Fruit fly (Drosophila melanogaster) whole organism, embryonic: Measurements from ENCODE around the gene CG33307.
A peak's percentile ranks its signal among the peaks of the same experiment; 100 is the strongest.

ENCODE experiments used
- ATbp ChIP-seq: fragments of 200-800 bp; sonication (Bioruptor generic); optimal IDR thresholded peaks from 2 replicates; lab custom pipeline; 2017; ENCODE audit warnings: missing biosample characterization, mild to moderate bottlenecking, missing genetic modification characterization, missing genetic modification reagents
- Bdp1 ChIP-seq: fragments of 200-800 bp; sonication (Bioruptor generic); optimal IDR thresholded peaks from 3 replicates; lab custom pipeline; 2016; ENCODE audit warnings: missing biosample characterization, missing genetic modification characterization
- CG11398 ChIP-seq: fragments of 200-800 bp; sonication (Bioruptor generic); optimal IDR thresholded peaks from 2 replicates; lab custom pipeline; 2016; ENCODE audit warnings: missing biosample characterization, missing genetic modification characterization
- CG12219 ChIP-seq: fragments of 200-800 bp; sonication (Bioruptor generic); optimal IDR thresholded peaks from 3 replicates; lab custom pipeline; 2018; ENCODE audit warnings: missing biosample characterization, mild to moderate bottlenecking, missing genetic modification characterization
- CG12391 ChIP-seq: fragments of 200-800 bp; sonication (Bioruptor generic); optimal IDR thresholded peaks from 3 replicates; lab custom pipeline; 2018; ENCODE audit warnings: missing biosample characterization, mild to moderate bottlenecking, missing genetic modification characterization, moderate library complexity
- CG12659 ChIP-seq: fragments of 200-800 bp; sonication (Bioruptor generic); optimal IDR thresholded peaks from 3 replicates; lab custom pipeline; 2017; ENCODE audit warnings: mild to moderate bottlenecking, missing biosample characterization, missing genetic modification reagents, missing genetic modification characterization
- CG12942 ChIP-seq: fragments of 200-800 bp; sonication (Bioruptor generic); optimal IDR thresholded peaks from 3 replicates; lab custom pipeline; 2016; ENCODE audit warnings: missing biosample characterization, missing genetic modification characterization
- CG13894 ChIP-seq: fragments of 200-800 bp; sonication (Bioruptor generic); optimal IDR thresholded peaks from 3 replicates; lab custom pipeline; 2018; ENCODE audit warnings: missing biosample characterization, mild to moderate bottlenecking, missing genetic modification characterization, moderate library complexity
- CG15269 ChIP-seq: fragments of 200-800 bp; sonication (Bioruptor generic); optimal IDR thresholded peaks from 2 replicates; lab custom pipeline; 2018; ENCODE audit warnings: missing biosample characterization, mild to moderate bottlenecking, missing genetic modification characterization, moderate library complexity
- CG17568 ChIP-seq: fragments of 200-800 bp; sonication (Bioruptor generic); optimal IDR thresholded peaks from 2 replicates; lab custom pipeline; 2018; ENCODE audit warnings: missing biosample characterization, mild to moderate bottlenecking, missing genetic modification characterization, moderate library complexity
- CG18619 ChIP-seq: fragments of 200-800 bp; sonication (Bioruptor generic); optimal IDR thresholded peaks from 3 replicates; lab custom pipeline; 2017; ENCODE audit warnings: missing biosample characterization, mild to moderate bottlenecking, missing genetic modification characterization
- CG30403 ChIP-seq: fragments of 200-800 bp; sonication (Bioruptor generic); optimal IDR thresholded peaks from 3 replicates; lab custom pipeline; 2016; ENCODE audit warnings: missing biosample characterization, missing genetic modification characterization
- CG3163 ChIP-seq: fragments of 200-800 bp; sonication (Bioruptor generic); optimal IDR thresholded peaks from 3 replicates; lab custom pipeline; 2016; ENCODE audit warnings: missing biosample characterization, missing genetic modification characterization
- CG32532 ChIP-seq: fragments of 200-800 bp; sonication (Bioruptor generic); IDR thresholded peaks from 2 replicates; pipeline ENCODE4 v1.3.6; 2022; ENCODE audit warnings: missing biosample characterization, missing genetic modification characterization
- CG3838 ChIP-seq: fragments of 200-800 bp; sonication (Bioruptor generic); optimal IDR thresholded peaks from 3 replicates; lab custom pipeline; 2016; ENCODE audit warnings: missing biosample characterization, missing genetic modification characterization
- CG42726 ChIP-seq: fragments of 200-800 bp; sonication (Bioruptor generic); IDR thresholded peaks from 2 replicates; pipeline ENCODE4 v1.3.6; 2022; ENCODE audit warnings: missing biosample characterization, missing genetic modification characterization; ENCODE audit not compliant: partially characterized antibody
- CG4820 ChIP-seq: fragments of 200-800 bp; sonication (Bioruptor generic); optimal IDR thresholded peaks from 3 replicates; lab custom pipeline; 2016; ENCODE audit warnings: missing biosample characterization, missing genetic modification characterization
- CG6791 ChIP-seq: fragments of 200-800 bp; sonication (Bioruptor generic); IDR thresholded peaks from 3 replicates; pipeline ENCODE4 v1.3.6; 2022; ENCODE audit warnings: missing biosample characterization, missing genetic modification characterization; ENCODE audit not compliant: partially characterized antibody
- CG9437 ChIP-seq: fragments of 200-800 bp; sonication (Bioruptor generic); optimal IDR thresholded peaks from 2 replicates; lab custom pipeline; 2018; ENCODE audit warnings: missing biosample characterization, mild to moderate bottlenecking, missing genetic modification characterization
- Camta ChIP-seq: fragments of 200-800 bp; sonication (Bioruptor generic); optimal IDR thresholded peaks from 2 replicates; lab custom pipeline; 2016; ENCODE audit warnings: missing biosample characterization, missing genetic modification characterization
- CoRest ChIP-seq: fragments of 200-800 bp; sonication (Bioruptor generic); optimal IDR thresholded peaks from 3 replicates; lab custom pipeline; 2018; ENCODE audit warnings: missing biosample characterization, mild to moderate bottlenecking, missing genetic modification characterization, moderate library complexity
- HHEX ChIP-seq: fragments of 200-800 bp; sonication (Bioruptor generic); optimal IDR thresholded peaks from 3 replicates; lab custom pipeline; 2017; ENCODE audit warnings: missing biosample characterization, mild to moderate bottlenecking, missing genetic modification characterization, missing genetic modification reagents
- HLH3B ChIP-seq: fragments of 200-800 bp; sonication (Bioruptor generic); IDR thresholded peaks from 2 replicates; pipeline ENCODE4 v1.3.6; 2022; ENCODE audit warnings: missing biosample characterization, missing genetic modification characterization
- HLHmδ ChIP-seq: fragments of 200-800 bp; sonication (Bioruptor generic); optimal IDR thresholded peaks from 2 replicates; lab custom pipeline; 2018; ENCODE audit warnings: missing biosample characterization, mild to moderate bottlenecking, missing genetic modification characterization, moderate library complexity
- Hand ChIP-seq: fragments of 200-800 bp; sonication (Bioruptor generic); optimal IDR thresholded peaks from 2 replicates; lab custom pipeline; 2017; ENCODE audit warnings: mild to moderate bottlenecking, missing biosample characterization, missing genetic modification reagents, missing genetic modification characterization
- Mes4 ChIP-seq: fragments of 200-800 bp; sonication (Bioruptor generic); optimal IDR thresholded peaks from 2 replicates; lab custom pipeline; 2016; ENCODE audit warnings: missing biosample characterization, missing genetic modification characterization
- NC2α ChIP-seq: fragments of 200-800 bp; sonication (Bioruptor generic); optimal IDR thresholded peaks from 2 replicates; lab custom pipeline; 2016; ENCODE audit warnings: missing biosample characterization, missing genetic modification characterization
- NC2β ChIP-seq: fragments of 200-800 bp; sonication (Bioruptor generic); optimal IDR thresholded peaks from 2 replicates; lab custom pipeline; 2016; ENCODE audit warnings: missing biosample characterization, missing genetic modification characterization
- NFAT ChIP-seq: fragments of 200-800 bp; sonication (Bioruptor generic); IDR thresholded peaks from 2 replicates; pipeline ENCODE4 v1.3.6; 2022; ENCODE audit warnings: missing biosample characterization, missing genetic modification characterization
- Oli ChIP-seq: fragments of 200-800 bp; sonication (Bioruptor generic); optimal IDR thresholded peaks from 2 replicates; lab custom pipeline; 2018; ENCODE audit warnings: missing biosample characterization, mild to moderate bottlenecking, missing genetic modification characterization, moderate library complexity
- Sox100B ChIP-seq: fragments of 200-800 bp; sonication (Bioruptor generic); optimal IDR thresholded peaks from 3 replicates; lab custom pipeline; 2018; ENCODE audit warnings: missing biosample characterization, mild to moderate bottlenecking, missing genetic modification characterization
- Trl ChIP-seq, 3 experiments: fragments of >200 bp in 2 of 3; fragments of 200-800 bp in 1 of 3; sonication (Bioruptor generic) in 1 of 3; optimal IDR thresholded peaks; 2 replicates in 1 of 3; 3 replicates in 2 of 3; lab custom pipeline; 2016 to 2017; ENCODE audit warnings: missing biosample characterization in 1 of 3, missing genetic modification characterization in 1 of 3
- Vsx1 ChIP-seq: fragments of 200-800 bp; sonication (Bioruptor generic); optimal IDR thresholded peaks from 2 replicates; lab custom pipeline; 2017; ENCODE audit warnings: missing biosample characterization, mild to moderate bottlenecking, missing genetic modification characterization, missing genetic modification reagents
- abd-A ChIP-seq: fragments of 200-800 bp; sonication (Bioruptor generic); optimal IDR thresholded peaks from 3 replicates; lab custom pipeline; 2019; ENCODE audit warnings: missing biosample characterization, mild to moderate bottlenecking, missing genetic modification characterization, moderate library complexity
- chif ChIP-seq, 2 experiments: fragments of 200-800 bp; sonication (Bioruptor generic); optimal IDR thresholded peaks; 3 replicates each; lab custom pipeline; 2016; ENCODE audit warnings: missing biosample characterization in 2 of 2, missing genetic modification characterization in 2 of 2
- dmrt99B ChIP-seq: fragments of 200-800 bp; sonication (Bioruptor generic); optimal IDR thresholded peaks from 2 replicates; lab custom pipeline; 2018; ENCODE audit warnings: missing biosample characterization, mild to moderate bottlenecking, missing genetic modification characterization, moderate library complexity
- exex ChIP-seq: fragments of 200-800 bp; sonication (Bioruptor generic); optimal IDR thresholded peaks from 4 replicates; lab custom pipeline; 2018; ENCODE audit warnings: missing biosample characterization, mild to moderate bottlenecking, missing genetic modification characterization, moderate library complexity
- fd64A ChIP-seq: fragments of 200-800 bp; sonication (Bioruptor generic); optimal IDR thresholded peaks from 3 replicates; lab custom pipeline; 2018; ENCODE audit warnings: missing biosample characterization, mild to moderate bottlenecking, missing genetic modification characterization
- gem ChIP-seq: fragments of 200-800 bp; sonication (Bioruptor generic); optimal IDR thresholded peaks from 2 replicates; lab custom pipeline; 2019; ENCODE audit warnings: missing biosample characterization, mild to moderate bottlenecking, missing genetic modification characterization, moderate library complexity
- grn ChIP-seq: fragments of 200-800 bp; sonication (Bioruptor generic); optimal IDR thresholded peaks from 3 replicates; lab custom pipeline; 2017; ENCODE audit warnings: missing biosample characterization, missing genetic modification characterization
- hkb ChIP-seq, 2 experiments: fragments of 200-800 bp in 1 of 2; fragments of >200 bp in 1 of 2; sonication (Bioruptor generic) in 1 of 2; IDR thresholded peaks in 1 of 2; optimal IDR thresholded peaks in 1 of 2; 2 replicates each; pipeline versions ENCODE4 v1.3.6 to Lab custom; 2017 to 2022; ENCODE audit warnings: missing biosample characterization in 1 of 2, missing genetic modification characterization in 1 of 2
- mirr ChIP-seq: fragments of 200-800 bp; sonication (Bioruptor generic); optimal IDR thresholded peaks from 3 replicates; lab custom pipeline; 2018; ENCODE audit warnings: missing biosample characterization, mild to moderate bottlenecking, missing genetic modification characterization
- pan ChIP-seq, 4 experiments: fragments of >200 bp in 3 of 4; fragments of 200-800 bp in 1 of 4; sonication (Bioruptor generic) in 1 of 4; optimal IDR thresholded peaks in 3 of 4; IDR thresholded peaks in 1 of 4; 2 replicates each; pipeline versions ENCODE4 v1.3.6 to Lab custom; 2017 to 2022; ENCODE audit warnings: missing biosample characterization in 2 of 4, missing genetic modification characterization in 2 of 4, mixed read lengths in 1 of 4
- pita ChIP-seq: fragments of 200-800 bp; sonication (Bioruptor generic); optimal IDR thresholded peaks from 2 replicates; lab custom pipeline; 2017; ENCODE audit warnings: missing biosample characterization, mild to moderate bottlenecking, missing genetic modification characterization
- schlank ChIP-seq: fragments of 200-800 bp; sonication (Bioruptor generic); optimal IDR thresholded peaks from 2 replicates; lab custom pipeline; 2018; ENCODE audit warnings: missing biosample characterization, mild to moderate bottlenecking, missing genetic modification characterization
- sd ChIP-seq: fragments of 200-800 bp; sonication (Bioruptor generic); optimal IDR thresholded peaks from 3 replicates; lab custom pipeline; 2018; ENCODE audit warnings: missing biosample characterization, mild to moderate bottlenecking, missing genetic modification characterization, moderate library complexity

CG33307 gene

dm6 chr2L:13838647-13839390 is 2.5 kb downstream of the CG33307 start (continued):
- TF ChIP-seq CG12219 (peak; percentile 12), ATbp (peak; percentile 67), sd (tag; lab: Kevin White, UChicago) (peak; percentile 89), CoRest (peak; percentile 10), CG15269 (peak; percentile 58), CG9437 (GFP tag; lab: Kevin White, UChicago) (peak; percentile 1), CG3838 (GFP tag; lab: Kevin White, UChicago) (peak; percentile 38), grn (peak; percentile 82), NC2α (peak; percentile 5), Mes4 (GFP tag; lab: Kevin White, UChicago) (peak; percentile 16), CG32532 (GFP tag; lab: Robert Waterston, UW) (peak; percentile 29; the same call in 1 of the 2 replicates), HLHmδ (GFP tag; lab: Kevin White, UChicago) (peak; percentile 33), abd-A (tag; lab: Kevin White, UChicago) (peak; percentile 38), CG30403 (GFP tag; lab: Kevin White, UChicago) (peak; percentile 12), Hand (GFP tag; lab: Kevin White, UChicago) (peak; percentile 27), Sox100B (no peak), pan (optimal IDR thresholded peaks at IDR 0.05; lab: Kevin White, UChicago) (no peak), pan (GFP tag; optimal IDR thresholded peaks at IDR 0.05 in 1 of 2, IDR thresholded peaks at IDR 0.05 in 1 of 2) (peak in 1 of 2 experiments; percentile 22), Trl (optimal IDR thresholded peaks at IDR 0.05; lab: Kevin White, UChicago) (no peak), Trl (GFP tag; optimal IDR thresholded peaks at IDR 0.05; lab: Kevin White, UChicago) (peak; percentile 19), NC2β (GFP tag; lab: Kevin White, UChicago) (peak; percentile 23), mirr (GFP tag; lab: Kevin White, UChicago) (peak; percentile 83), hkb (optimal IDR thresholded peaks at IDR 0.05; lab: Kevin White, UChicago) (no peak), hkb (GFP tag; IDR thresholded peaks at IDR 0.05; lab: Robert Waterston, UW) (peak; percentile 34; the same call in 1 of the 2 replicates), HLH3B (GFP tag; lab: Robert Waterston, UW) (peak; percentile 12; the same call in 1 of the 2 replicates), CG18619 (peak; percentile 34), chif (GFP tag; optimal IDR thresholded peaks at IDR 0.05; lab: Kevin White, UChicago) (peak; percentile 10 to 28), CG42726 (no peak), CG13894 (tag; lab: Kevin White, UChicago) (peak; percentile 54), CG12659 (peak; percentile 24), HHEX (peak; percentile 56), NFAT (GFP tag; lab: Robert Waterston, UW) (no peak), CG12942 (GFP tag; lab: Kevin White, UChicago) (peak; percentile 33), exex (tag; lab: Kevin White, UChicago) (peak; percentile 82), CG11398 (peak; percentile 40), Camta (GFP tag; lab: Kevin White, UChicago) (peak; percentile 10), CG6791 (GFP tag; lab: Robert Waterston, UW) (no peak), Vsx1 (peak; percentile 23), fd64A (GFP tag; lab: Kevin White, UChicago) (peak; percentile 38), CG3163 (GFP tag; lab: Kevin White, UChicago) (no peak), CG12391 (no peak), dmrt99B (tag; lab: Kevin White, UChicago) (peak; percentile 37), CG4820 (GFP tag; lab: Kevin White, UChicago) (peak; percentile 10), schlank (tag; lab: Kevin White, UChicago) (peak; percentile 11), Bdp1 (GFP tag; lab: Kevin White, UChicago) (peak; percentile 36), CG17568 (GFP tag; lab: Kevin White, UChicago) (peak; percentile 20), Oli (tag; lab: Kevin White, UChicago) (peak; percentile 12), pita (GFP tag; lab: Kevin White, UChicago) (no peak), gem (tag; lab: Kevin White, UChicago) (peak; percentile 42)
